Worm (Caenorhabditis elegans): ENCODE results near the gene hrg-3.
A peak's percentile ranks its signal among the peaks of the same experiment; 100 is the strongest.

Gene hrg-3

ce11 chrV:9752918-9753317 is 3.4 kb upstream of the hrg-3 start, which contains the start of gene F58E6.6:
F58E6.6 (minus strand) TSS chrV:9753018.
- TF ChIP-seq nhr-47 (tag; optimal IDR thresholded peaks at IDR 0.05): no peak
- no peak for TF ChIP-seq nhr-237 (tag; optimal IDR thresholded peaks at IDR 0.05)
- no peak for TF ChIP-seq jun-1 (tag; optimal IDR thresholded peaks at IDR 0.05)

ce11 chrV:9753554-9753953 is 2.7 kb upstream of the hrg-3 start:
- no peak for TF ChIP-seq efl-1 (optimal IDR thresholded peaks at IDR 0.05)
- TF ChIP-seq efl-1 (GFP tag; optimal IDR thresholded peaks at IDR 0.05 in 1 of 2): peak in 1 of 2 experiments; percentile 84
- no peak for TF ChIP-seq ceh-88 (GFP tag; IDR thresholded peaks at IDR 0.05)

DNA sequence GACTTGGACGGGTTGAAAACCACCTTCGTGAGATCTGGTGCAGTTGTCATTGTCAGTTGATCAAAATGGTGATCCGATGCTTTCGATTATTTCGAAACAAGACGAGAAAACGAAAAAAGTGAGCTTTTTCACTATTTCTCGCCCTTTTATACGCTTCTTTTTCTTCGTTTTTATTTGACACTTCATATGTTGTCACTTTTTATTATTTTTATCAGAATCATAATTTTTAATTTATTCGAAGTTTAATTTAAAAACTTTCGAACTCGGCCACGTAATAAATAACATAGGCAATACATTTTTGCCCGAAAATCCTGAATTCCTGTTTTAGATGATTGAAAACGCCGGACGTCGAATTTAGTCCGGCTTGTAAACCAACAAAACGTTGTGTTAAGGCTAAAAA is 1.8 kb upstream of the hrg-3 start, which contains the start of gene F58E6.5:
Gene F58E6.5, minus strand, starts transcription at position 101 of the 400 bp plus-strand sequence.
- no peak for TF ChIP-seq nhr-12 (tag; optimal IDR thresholded peaks at IDR 0.05)
- no peak for TF ChIP-seq mdl-1 (tag; optimal IDR thresholded peaks at IDR 0.05)
- TF ChIP-seq zag-1 (tag; optimal IDR thresholded peaks at IDR 0.05): no peak
- TF ChIP-seq pag-3 (tag; optimal IDR thresholded peaks at IDR 0.05; ENCODE audit: borderline replicate concordance, insufficient read depth): no peak
- TF ChIP-seq elt-3 (tag; optimal IDR thresholded peaks at IDR 0.05): no peak
- no peak for TF ChIP-seq blmp-1 (tag; optimal IDR thresholded peaks at IDR 0.05)
- no peak for TF ChIP-seq fkh-8 (tag; optimal IDR thresholded peaks at IDR 0.05)
- TF ChIP-seq lin-39 (tag; optimal IDR thresholded peaks at IDR 0.05): no peak
- TF ChIP-seq unc-30 (tag; optimal IDR thresholded peaks at IDR 0.05): no peak
- TF ChIP-seq C04F5.9 (tag; optimal IDR thresholded peaks at IDR 0.05): no peak
- TF ChIP-seq tbx-2 (tag; optimal IDR thresholded peaks at IDR 0.05): no peak
- no peak for TF ChIP-seq nhr-77 (tag; optimal IDR thresholded peaks at IDR 0.05)
- TF ChIP-seq ceh-88 (GFP tag; IDR thresholded peaks at IDR 0.05): no peak
- no peak for TF ChIP-seq ama-1 (optimal IDR thresholded peaks at IDR 0.05)
- no peak for TF ChIP-seq snu-23 (GFP tag; optimal IDR thresholded peaks at IDR 0.05)
- TF ChIP-seq Y116A8C.19 (tag; optimal IDR thresholded peaks at IDR 0.05; ENCODE audit: borderline replicate concordance): no peak
- no peak for TF ChIP-seq aly-2 (tag; optimal IDR thresholded peaks at IDR 0.05)
- TF ChIP-seq hlh-4 (tag; optimal IDR thresholded peaks at IDR 0.05): no peak
- TF ChIP-seq sox-4 (tag; optimal IDR thresholded peaks at IDR 0.05): no peak

DNA sequence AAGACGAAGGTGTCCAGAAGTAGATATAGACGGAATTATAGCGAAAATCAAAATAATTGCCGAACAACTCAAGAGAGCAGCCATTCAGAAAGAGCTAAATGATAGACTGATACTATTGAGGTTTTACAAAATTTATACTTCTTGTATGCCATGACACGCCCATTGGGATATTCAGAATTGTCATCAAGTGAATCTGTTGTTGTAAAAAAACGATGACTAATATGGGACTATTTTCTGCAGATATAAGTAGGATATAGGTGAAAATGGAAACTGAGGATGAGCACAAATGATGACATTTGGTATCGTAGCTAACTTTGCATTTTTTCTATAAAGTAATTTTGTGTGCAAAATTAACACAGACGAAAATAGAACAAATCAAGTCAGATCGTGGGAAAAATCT is 543 bp upstream of the hrg-3 start, which contains the start of gene F58E6.8:
Gene F58E6.8, minus strand, starts transcription at position 101 of the 400 bp plus-strand sequence.
- no peak for TF ChIP-seq ceh-8 (GFP tag; optimal IDR thresholded peaks at IDR 0.05)
- TF ChIP-seq mep-1 (tag; optimal IDR thresholded peaks at IDR 0.05): no peak

DNA sequence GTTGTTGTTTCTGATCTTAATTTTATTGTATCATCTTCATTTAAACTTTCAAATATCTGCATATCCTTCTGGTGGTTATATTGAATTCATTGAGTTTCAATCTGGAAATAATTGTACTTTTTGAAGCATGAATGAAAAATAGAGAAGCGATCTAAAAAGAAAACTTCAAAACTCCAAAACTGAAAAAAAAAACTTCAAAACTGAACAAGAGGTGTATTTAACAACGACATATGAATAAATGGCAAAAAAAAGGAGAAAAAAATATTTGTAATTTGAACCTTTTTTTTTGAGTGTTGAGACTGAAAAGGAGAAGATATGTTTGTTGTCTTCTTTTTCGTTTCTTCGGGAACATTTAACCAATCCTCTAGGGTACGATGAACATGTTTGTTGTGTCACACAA is 1.6 kb downstream of the hrg-3 start, which contains the start of gene F58E6.11:
Gene F58E6.11, minus strand, starts transcription at position 101 of the 400 bp plus-strand sequence.
- TF ChIP-seq ces-1 (GFP tag; optimal IDR thresholded peaks at IDR 0.05) (no peak), hpl-2 (GFP tag; optimal IDR thresholded peaks at IDR 0.05) (no peak), nhr-11 (tag; optimal IDR thresholded peaks at IDR 0.05) (no peak), lin-14 (GFP tag; optimal IDR thresholded peaks at IDR 0.05) (no peak), C34B4.2 (tag; optimal IDR thresholded peaks at IDR 0.05) (no peak), lin-35 (GFP tag; optimal IDR thresholded peaks at IDR 0.05) (no peak), mef-2 (tag; optimal IDR thresholded peaks at IDR 0.05) (no peak), unc-86 (tag; optimal IDR thresholded peaks at IDR 0.05) (no peak), unc-30 (tag; optimal IDR thresholded peaks at IDR 0.05) (no peak), dsc-1 (tag; optimal IDR thresholded peaks at IDR 0.05) (no peak), nhr-28 (tag; optimal IDR thresholded peaks at IDR 0.05) (no peak), vab-15 (tag; optimal IDR thresholded peaks at IDR 0.05) (no peak), tbx-2 (tag; optimal IDR thresholded peaks at IDR 0.05) (no peak)

All from whole organism, L1 larva.